Fruit fly (Drosophila melanogaster) whole organism, adult: ENCODE results near the gene CAH5.
A peak's percentile ranks its signal among the peaks of the same experiment; 100 is the strongest.

ENCODE experiments used
- CG11617 ChIP-seq: fragments of 200-800 bp; sonication (Bioruptor generic); optimal IDR thresholded peaks from 2 replicates; lab custom pipeline; 2017; ENCODE audit warnings: mild to moderate bottlenecking, missing biosample characterization, missing genetic modification reagents, missing genetic modification characterization
- CG14711 ChIP-seq: fragments of 200-800 bp; sonication (Bioruptor generic); optimal IDR thresholded peaks from 2 replicates; lab custom pipeline; 2018; ENCODE audit warnings: missing biosample characterization, mild to moderate bottlenecking, missing genetic modification characterization, moderate library complexity
- CG1620 ChIP-seq: fragments of 200-800 bp; sonication (Bioruptor generic); optimal IDR thresholded peaks from 2 replicates; lab custom pipeline; 2016; ENCODE audit warnings: missing biosample characterization, missing genetic modification characterization
- CG33017 ChIP-seq: fragments of 200-800 bp; sonication (Bioruptor generic); optimal IDR thresholded peaks from 2 replicates; lab custom pipeline; 2018; ENCODE audit warnings: missing biosample characterization, mild to moderate bottlenecking, missing genetic modification characterization, moderate library complexity
- CG5204 ChIP-seq: fragments of 200-800 bp; sonication (Bioruptor generic); optimal IDR thresholded peaks from 2 replicates; lab custom pipeline; 2016; ENCODE audit warnings: missing biosample characterization, missing genetic modification characterization
- CG7045 ChIP-seq: fragments of 200-800 bp; sonication (Bioruptor generic); optimal IDR thresholded peaks from 2 replicates; lab custom pipeline; 2017; ENCODE audit warnings: missing biosample characterization, mild to moderate bottlenecking, missing genetic modification characterization
- Crg-1 ChIP-seq: fragments of 200-800 bp; sonication (Bioruptor generic); optimal IDR thresholded peaks from 2 replicates; lab custom pipeline; 2016; ENCODE audit warnings: missing biosample characterization, missing genetic modification characterization
- Hr96 ChIP-seq: fragments of 200-800 bp; sonication (Bioruptor generic); optimal IDR thresholded peaks from 2 replicates; lab custom pipeline; 2016; ENCODE audit warnings: missing biosample characterization, missing genetic modification characterization
- cic ChIP-seq: fragments of 200-800 bp; sonication (Bioruptor generic); optimal IDR thresholded peaks from 2 replicates; lab custom pipeline; 2017; ENCODE audit warnings: missing biosample characterization, mild to moderate bottlenecking, missing genetic modification characterization, moderate library complexity
- cnc ChIP-seq, 2 experiments: fragments of >200 bp; optimal IDR thresholded peaks; 2 replicates each; lab custom pipeline; 2017
- ovo ChIP-seq: fragments of 200-800 bp; sonication (Bioruptor generic); optimal IDR thresholded peaks from 2 replicates; lab custom pipeline; 2016; ENCODE audit warnings: missing biosample characterization, missing genetic modification characterization
- pad ChIP-seq: fragments of 200-800 bp; sonication (Bioruptor generic); optimal IDR thresholded peaks from 3 replicates; lab custom pipeline; 2017; ENCODE audit warnings: missing biosample characterization, missing genetic modification characterization, mild to moderate bottlenecking, moderate library complexity, missing genetic modification reagents
- tj ChIP-seq: fragments of 200-800 bp; sonication (Bioruptor generic); optimal IDR thresholded peaks from 3 replicates; lab custom pipeline; 2017; ENCODE audit warnings: missing biosample characterization, mild to moderate bottlenecking, missing genetic modification characterization, moderate library complexity
- toe ChIP-seq: fragments of 200-800 bp; sonication (Bioruptor generic); optimal IDR thresholded peaks from 2 replicates; lab custom pipeline; 2016; ENCODE audit warnings: missing biosample characterization, missing genetic modification characterization

DNA sequence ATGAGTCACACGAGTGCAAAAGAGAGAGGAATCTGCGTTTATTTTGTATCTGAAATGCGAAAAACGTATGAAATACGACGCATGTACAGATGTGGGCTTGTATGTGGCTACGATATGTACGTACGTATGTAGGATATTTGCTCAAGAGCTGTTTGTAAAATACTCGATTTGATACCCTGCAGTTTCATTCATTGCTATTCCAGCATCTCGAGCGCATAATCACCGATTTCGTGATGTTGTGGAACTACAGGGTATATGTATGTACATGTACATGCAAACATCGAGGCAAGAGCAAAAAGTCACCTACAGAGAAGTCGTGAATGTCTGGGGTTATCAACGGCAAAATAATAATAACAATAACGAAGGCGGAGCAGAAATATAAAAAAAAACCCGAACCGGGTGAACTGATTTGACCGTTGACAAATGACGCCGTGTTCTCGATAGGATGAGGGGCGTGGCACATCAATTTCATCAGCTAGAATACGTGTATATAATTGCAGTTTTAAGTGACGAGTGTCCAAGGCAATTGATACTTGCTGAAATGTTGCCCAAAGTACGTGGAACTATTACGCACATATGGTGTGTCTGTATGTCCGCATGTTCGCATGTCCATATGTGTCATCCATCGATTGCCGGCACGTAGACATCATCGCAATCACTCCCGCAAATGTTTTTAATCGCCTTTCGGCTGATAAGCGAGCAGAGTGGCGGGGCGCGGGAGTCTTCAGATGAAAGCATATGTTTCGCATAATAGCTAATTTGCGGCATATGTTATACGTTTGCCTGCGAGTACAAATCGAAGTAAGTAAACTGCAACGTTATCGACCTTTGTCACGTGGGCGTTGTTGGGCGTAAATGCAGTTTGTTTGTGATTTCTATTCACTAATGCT, 38.2 kb upstream of the CAH5 start:
- TF ChIP-seq CG7045 (GFP tag; lab: Kevin White, UChicago) (no peak), CG5204 (GFP tag; lab: Kevin White, UChicago) (no peak), Hr96 (GFP tag; lab: Kevin White, UChicago) (no peak), Crg-1 (GFP tag; lab: Kevin White, UChicago) (no peak), toe (no peak), CG14711 (tag; lab: Kevin White, UChicago) (no peak), cic (GFP tag; lab: Kevin White, UChicago) (peak; percentile 72), CG1620 (GFP tag; lab: Kevin White, UChicago) (no peak), ovo (no peak), tj (GFP tag; lab: Kevin White, UChicago) (no peak), cnc (optimal IDR thresholded peaks at IDR 0.05; lab: Kevin White, UChicago) (no peak), CG11617 (no peak), CG33017 (tag; lab: Kevin White, UChicago) (no peak), pad (GFP tag; lab: Kevin White, UChicago) (no peak)
